Worm (Caenorhabditis elegans) whole organism, midembryonic: ENCODE data around the gene acr-23.

ENCODE experiments used
- T22C8.4 ChIP-seq: fragments of 200-800 bp; sonication (Bioruptor generic); IDR thresholded peaks from 2 replicates; pipeline ENCODE4 v1.3.6; 2022; ENCODE audit warnings: missing genetic modification characterization, missing compliant biosample characterization
- cog-1 ChIP-seq: sonication (generic microtip); optimal IDR thresholded peaks from 2 replicates; lab custom pipeline; 2016; ENCODE audit warnings: missing genetic modification characterization, missing compliant biosample characterization
- ztf-23 ChIP-seq: fragments of 200-800 bp; sonication (Bioruptor generic); IDR thresholded peaks from 2 replicates; pipeline ENCODE4 v1.3.6; 2022; ENCODE audit warnings: missing genetic modification reagents, missing genetic modification characterization, missing compliant biosample characterization
- ztf-29 ChIP-seq: fragments of 200-800 bp; sonication (Bioruptor generic); IDR thresholded peaks from 2 replicates; pipeline ENCODE4 v1.3.6; 2022; ENCODE audit warnings: missing genetic modification reagents, missing genetic modification characterization, missing compliant biosample characterization

DNA sequence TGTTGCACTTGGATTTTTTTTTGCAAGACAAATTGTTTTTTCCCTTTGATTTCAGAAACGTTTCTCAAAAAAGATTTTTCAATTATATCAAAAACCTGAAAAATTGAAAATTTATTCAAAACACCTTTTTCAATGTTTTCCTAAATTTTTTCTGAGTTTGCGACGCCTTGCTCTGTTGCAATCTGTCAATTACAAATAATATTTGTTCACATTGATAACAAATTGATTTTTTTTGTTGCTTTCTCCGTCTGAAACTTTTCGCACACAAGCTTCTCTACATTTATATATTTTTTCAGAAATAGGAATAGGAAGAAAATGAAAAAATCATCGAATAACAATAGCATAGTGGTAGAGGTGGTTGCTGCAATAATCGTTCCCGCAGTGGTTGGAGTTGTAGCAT is 9.1 kb upstream of the acr-23 start, which contains the start of gene Y39H10B.2:
- no peak for TF ChIP-seq ztf-23 (GFP tag; lab: Robert Waterston, UW)
- TF ChIP-seq ztf-29 (GFP tag; lab: Robert Waterston, UW), result no peak
- no peak for TF ChIP-seq T22C8.4 (GFP tag; lab: Robert Waterston, UW)
- TF ChIP-seq cog-1 (tag; lab: Kevin White, UChicago), result no peak
